Worm (Caenorhabditis elegans): ENCODE measurements around the gene gap-2.
A peak's percentile ranks its signal among the peaks of the same experiment; 100 is the strongest.

gap-2 gene

ce11 chrX:9506341-9506740 is 34.1 kb downstream of the gap-2 start:
- peak; percentile 3 for TF ChIP-seq lin-15B (tag; optimal IDR thresholded peaks at IDR 0.05)
- no peak for TF ChIP-seq nfya-1 (tag; optimal IDR thresholded peaks at IDR 0.05; ENCODE audit: insufficient read depth)

ce11 chrX:9508426-9509010 is 36.2 kb downstream of the gap-2 start:
- TF ChIP-seq pha-4 (tag; optimal IDR thresholded peaks at IDR 0.05) = peak; percentile 18
- TF ChIP-seq sea-2 (GFP tag; optimal IDR thresholded peaks at IDR 0.05) = no peak

ce11 chrX:9509516-9509915 is 37.2 kb downstream of the gap-2 start:
- TF ChIP-seq nhr-23 (tag; optimal IDR thresholded peaks at IDR 0.05) (no peak), tbx-2 (tag; optimal IDR thresholded peaks at IDR 0.05) (no peak), ceh-9 (tag; optimal IDR thresholded peaks at IDR 0.05) (no peak), sea-2 (GFP tag; optimal IDR thresholded peaks at IDR 0.05) (no peak), ztf-11 (tag; optimal IDR thresholded peaks at IDR 0.05) (no peak), elt-3 (tag; optimal IDR thresholded peaks at IDR 0.05) (no peak), egl-27 (tag; optimal IDR thresholded peaks at IDR 0.05) (no peak)

ce11 chrX:9509922-9510321 is 37.7 kb downstream of the gap-2 start:
- no peak for TF ChIP-seq mml-1 (tag; optimal IDR thresholded peaks at IDR 0.05)
- no peak for TF ChIP-seq nfya-1 (tag; optimal IDR thresholded peaks at IDR 0.05; ENCODE audit: insufficient read depth)

- TF ChIP-seq nhr-67 (tag; optimal IDR thresholded peaks at IDR 0.05) (no peak), mml-1 (tag; optimal IDR thresholded peaks at IDR 0.05) (no peak), egl-27 (tag; optimal IDR thresholded peaks at IDR 0.05) (no peak), unc-62 (GFP tag; optimal IDR thresholded peaks at IDR 0.05) (no peak), eor-1 (tag; optimal IDR thresholded peaks at IDR 0.05) (no peak), egl-5 (tag; optimal IDR thresholded peaks at IDR 0.05) (no peak), daf-12 (tag; optimal IDR thresholded peaks at IDR 0.05) (no peak), ZK546.5 (tag; optimal IDR thresholded peaks at IDR 0.05) (no peak), nhr-77 (tag; optimal IDR thresholded peaks at IDR 0.05) (no peak), tbx-2 (tag; optimal IDR thresholded peaks at IDR 0.05) (no peak), fkh-10 (GFP tag; optimal IDR thresholded peaks at IDR 0.05) (no peak), nhr-23 (tag; optimal IDR thresholded peaks at IDR 0.05) (no peak), mdl-1 (tag; optimal IDR thresholded peaks at IDR 0.05) (no peak), elt-2 (tag; optimal IDR thresholded peaks at IDR 0.05) (no peak), lin-39 (tag; optimal IDR thresholded peaks at IDR 0.05) (no peak), nfya-1 (tag; optimal IDR thresholded peaks at IDR 0.05; ENCODE audit: insufficient read depth) (no peak), aly-2 (tag; optimal IDR thresholded peaks at IDR 0.05) (no peak), nhr-28 (tag; optimal IDR thresholded peaks at IDR 0.05) (no peak), skn-1 (tag; optimal IDR thresholded peaks at IDR 0.05) (no peak), ceh-28 (tag; optimal IDR thresholded peaks at IDR 0.05) (no peak)
Measured at ce11 chrX:9510448-9510847, 38.2 kb downstream of the gap-2 start.

ce11 chrX:9512457-9512856 is 40.2 kb downstream of the gap-2 start:
- no peak for TF ChIP-seq ZK546.5 (tag; optimal IDR thresholded peaks at IDR 0.05)
- no peak for TF ChIP-seq tbx-2 (tag; optimal IDR thresholded peaks at IDR 0.05)
- TF ChIP-seq elt-1 (tag; optimal IDR thresholded peaks at IDR 0.05) = peak; percentile 86

ce11 chrX:9517106-9517505 is 44.8 kb downstream of the gap-2 start, which contains the start of gene C07B5.2:
C07B5.2 (minus strand) TSS chrX:9517206.
- TF ChIP-seq daf-12 (tag; optimal IDR thresholded peaks at IDR 0.05) (no peak), ceh-9 (tag; optimal IDR thresholded peaks at IDR 0.05) (no peak), snpc-4 (tag; optimal IDR thresholded peaks at IDR 0.05) (no peak), mdl-1 (tag; optimal IDR thresholded peaks at IDR 0.05) (no peak), elt-1 (tag; optimal IDR thresholded peaks at IDR 0.05) (no peak), skn-1 (tag; optimal IDR thresholded peaks at IDR 0.05) (no peak), pqm-1 (tag; optimal IDR thresholded peaks at IDR 0.05) (no peak), ama-1 (optimal IDR thresholded peaks at IDR 0.05) (no peak), ceh-28 (tag; optimal IDR thresholded peaks at IDR 0.05) (no peak)
